Fruit fly (Drosophila melanogaster) whole organism, embryonic: ENCODE results near the gene Srp9.

Experiments used
- Ada2b ChIP-seq: fragments of 200-800 bp; sonication (Bioruptor generic); IDR thresholded peaks from 2 replicates; pipeline ENCODE4 v1.3.6; 2022; ENCODE audit warnings: missing biosample characterization, missing genetic modification characterization
- BEAF-32 ChIP-seq: fragments of 200-800 bp; sonication (Bioruptor generic); optimal IDR thresholded peaks from 3 replicates; lab custom pipeline; 2017; ENCODE audit warnings: missing biosample characterization, missing genetic modification characterization, mild to moderate bottlenecking, moderate library complexity, missing genetic modification reagents
- Blimp-1 ChIP-seq: fragments of 200-800 bp; sonication (Bioruptor generic); optimal IDR thresholded peaks from 3 replicates; lab custom pipeline; 2018; ENCODE audit warnings: missing biosample characterization, missing genetic modification characterization, mild to moderate bottlenecking, moderate library complexity, missing genetic modification reagents
- CG10267 ChIP-seq: fragments of 200-800 bp; sonication (Bioruptor generic); optimal IDR thresholded peaks from 2 replicates; lab custom pipeline; 2018; ENCODE audit warnings: missing biosample characterization, mild to moderate bottlenecking, missing genetic modification characterization, moderate library complexity
- CG10543 ChIP-seq: fragments of 200-800 bp; sonication (Bioruptor generic); optimal IDR thresholded peaks from 3 replicates; lab custom pipeline; 2017; ENCODE audit warnings: missing biosample characterization, mild to moderate bottlenecking, missing genetic modification characterization, moderate library complexity
- CG10979 ChIP-seq: fragments of 200-800 bp; sonication (Bioruptor generic); optimal IDR thresholded peaks from 2 replicates; lab custom pipeline; 2018; ENCODE audit warnings: missing biosample characterization, mild to moderate bottlenecking, missing genetic modification characterization, moderate library complexity
- CG11504 ChIP-seq: fragments of 200-800 bp; sonication (Bioruptor generic); optimal IDR thresholded peaks from 3 replicates; lab custom pipeline; 2019; ENCODE audit warnings: missing biosample characterization, mild to moderate bottlenecking, missing genetic modification characterization, moderate library complexity
- CG12391 ChIP-seq: fragments of 200-800 bp; sonication (Bioruptor generic); optimal IDR thresholded peaks from 3 replicates; lab custom pipeline; 2018; ENCODE audit warnings: missing biosample characterization, mild to moderate bottlenecking, missing genetic modification characterization, moderate library complexity
- CG12769 ChIP-seq: fragments of 200-800 bp; sonication (Bioruptor generic); optimal IDR thresholded peaks from 2 replicates; lab custom pipeline; 2019; ENCODE audit warnings: missing biosample characterization, mild to moderate bottlenecking, missing genetic modification characterization, moderate library complexity
- CG12942 ChIP-seq: fragments of 200-800 bp; sonication (Bioruptor generic); optimal IDR thresholded peaks from 3 replicates; lab custom pipeline; 2016; ENCODE audit warnings: missing biosample characterization, missing genetic modification characterization
- CG14710 ChIP-seq: fragments of 200-800 bp; sonication (Bioruptor generic); optimal IDR thresholded peaks from 3 replicates; lab custom pipeline; 2019; ENCODE audit warnings: missing biosample characterization, mild to moderate bottlenecking, missing genetic modification characterization, moderate library complexity
- CG15073 ChIP-seq: fragments of 200-800 bp; sonication (Bioruptor generic); optimal IDR thresholded peaks from 2 replicates; lab custom pipeline; 2016; ENCODE audit warnings: missing biosample characterization, missing genetic modification characterization
- CG15696 ChIP-seq: fragments of 200-800 bp; sonication (Bioruptor generic); optimal IDR thresholded peaks from 2 replicates; lab custom pipeline; 2019; ENCODE audit warnings: missing biosample characterization, mild to moderate bottlenecking, missing genetic modification characterization, moderate library complexity
- CG17361 ChIP-seq: fragments of 200-800 bp; sonication (Bioruptor generic); IDR thresholded peaks from 3 replicates; pipeline ENCODE4 v1.3.6; 2022; ENCODE audit warnings: missing biosample characterization, missing genetic modification characterization
- CG18262 ChIP-seq: fragments of 200-800 bp; optimal IDR thresholded peaks from 3 replicates; lab custom pipeline; 2019; ENCODE audit warnings: missing biosample characterization, mild to moderate bottlenecking, missing genetic modification characterization, moderate library complexity
- CG2678 ChIP-seq: fragments of 200-800 bp; sonication (Bioruptor generic); optimal IDR thresholded peaks from 3 replicates; lab custom pipeline; 2019; ENCODE audit warnings: missing biosample characterization, mild to moderate bottlenecking, missing genetic modification characterization, moderate library complexity
- CG2712 ChIP-seq: fragments of 200-800 bp; optimal IDR thresholded peaks from 3 replicates; lab custom pipeline; 2019; ENCODE audit warnings: missing biosample characterization, mild to moderate bottlenecking, missing genetic modification characterization, moderate library complexity
- CG31441 ChIP-seq: fragments of 200-800 bp; sonication (Bioruptor generic); IDR thresholded peaks from 2 replicates; pipeline ENCODE4 v1.3.6; 2022; ENCODE audit warnings: missing biosample characterization, missing genetic modification characterization
- CG33557 ChIP-seq: fragments of 200-800 bp; sonication (Bioruptor generic); optimal IDR thresholded peaks from 2 replicates; lab custom pipeline; 2019; ENCODE audit warnings: missing biosample characterization, mild to moderate bottlenecking, missing genetic modification characterization, moderate library complexity
- CG34224 ChIP-seq: fragments of 200-800 bp; sonication (Bioruptor generic); IDR thresholded peaks from 3 replicates; pipeline ENCODE4 v1.3.6; 2022; ENCODE audit warnings: missing biosample characterization, missing genetic modification characterization; ENCODE audit not compliant: partially characterized antibody
- CG8388 ChIP-seq: fragments of 200-800 bp; sonication (Bioruptor generic); optimal IDR thresholded peaks from 2 replicates; lab custom pipeline; 2019; ENCODE audit warnings: missing biosample characterization, mild to moderate bottlenecking, missing genetic modification characterization, moderate library complexity
- CG8924 ChIP-seq: fragments of 200-800 bp; optimal IDR thresholded peaks from 3 replicates; lab custom pipeline; 2019; ENCODE audit warnings: missing biosample characterization, mild to moderate bottlenecking, missing genetic modification characterization, moderate library complexity
- D ChIP-seq, 2 experiments: fragments of 200-800 bp in 1 of 2; fragments of >200 bp in 1 of 2; sonication (Bioruptor generic) in 1 of 2; optimal IDR thresholded peaks; 2 replicates in 1 of 2; 3 replicates in 1 of 2; lab custom pipeline; 2017; ENCODE audit warnings: mild to moderate bottlenecking in 1 of 2, missing biosample characterization in 1 of 2, missing genetic modification characterization in 1 of 2, missing genetic modification reagents in 1 of 2
- D19A ChIP-seq: fragments of 200-800 bp; optimal IDR thresholded peaks from 3 replicates; lab custom pipeline; 2019; ENCODE audit warnings: missing biosample characterization, mild to moderate bottlenecking, missing genetic modification characterization, moderate library complexity
- Pdp1 ChIP-seq, 2 experiments: fragments of 200-800 bp; sonication (Bioruptor generic); optimal IDR thresholded peaks; 3 replicates each; lab custom pipeline; 2016; ENCODE audit warnings: missing biosample characterization in 2 of 2, missing genetic modification characterization in 2 of 2, mild to moderate bottlenecking in 1 of 2, moderate library complexity in 1 of 2
- Stat92E ChIP-seq, 3 experiments: fragments of >200 bp in 2 of 3; fragments of 200-800 bp in 1 of 3; sonication (Bioruptor generic) in 1 of 3; optimal IDR thresholded peaks; 2 replicates each; lab custom pipeline; 2017 to 2019; ENCODE audit warnings: missing biosample characterization in 3 of 3, missing genetic modification characterization in 3 of 3, mild to moderate bottlenecking in 1 of 3, moderate library complexity in 1 of 3
- Xrp1 ChIP-seq: fragments of 200-800 bp; sonication (Bioruptor generic); IDR thresholded peaks from 2 replicates; pipeline ENCODE4 v1.3.6; 2022; ENCODE audit warnings: missing biosample characterization, missing genetic modification characterization
- bbx ChIP-seq: fragments of 200-800 bp; sonication (Bioruptor generic); IDR thresholded peaks from 2 replicates; pipeline ENCODE4 v1.3.6; 2022; ENCODE audit warnings: missing biosample characterization, missing genetic modification characterization; ENCODE audit not compliant: partially characterized antibody
- bsh ChIP-seq, 2 experiments: fragments of 200-800 bp; sonication (Bioruptor generic); optimal IDR thresholded peaks; 2 replicates each; lab custom pipeline; 2017 to 2018; ENCODE audit warnings: mild to moderate bottlenecking in 2 of 2, missing biosample characterization in 2 of 2, missing genetic modification characterization in 2 of 2, moderate library complexity in 1 of 2
- dmrt11E ChIP-seq: fragments of 200-800 bp; sonication (Bioruptor generic); optimal IDR thresholded peaks from 3 replicates; lab custom pipeline; 2018; ENCODE audit warnings: missing biosample characterization, mild to moderate bottlenecking, missing genetic modification characterization, moderate library complexity
- esg ChIP-seq: fragments of 200-800 bp; sonication (Bioruptor generic); conservative IDR thresholded peaks from 2 replicates; pipeline ENCODE4 v1.3.6; 2022; ENCODE audit warnings: missing biosample characterization, missing genetic modification characterization
- fd96Cb ChIP-seq: fragments of 200-800 bp; sonication (Bioruptor generic); optimal IDR thresholded peaks from 2 replicates; lab custom pipeline; 2018; ENCODE audit warnings: missing biosample characterization, mild to moderate bottlenecking, missing genetic modification characterization, moderate library complexity
- gem ChIP-seq: fragments of 200-800 bp; sonication (Bioruptor generic); optimal IDR thresholded peaks from 2 replicates; lab custom pipeline; 2019; ENCODE audit warnings: missing biosample characterization, mild to moderate bottlenecking, missing genetic modification characterization, moderate library complexity
- lola ChIP-seq, 3 experiments: fragments of >200 bp in 2 of 3; fragments of 200-800 bp in 1 of 3; sonication (Bioruptor generic) in 1 of 3; optimal IDR thresholded peaks; 2 replicates each; lab custom pipeline; 2017 to 2019; ENCODE audit warnings: missing biosample characterization in 3 of 3, missing genetic modification characterization in 3 of 3, mild to moderate bottlenecking in 1 of 3, moderate library complexity in 1 of 3
- nmo ChIP-seq: fragments of 200-800 bp; sonication (Bioruptor generic); optimal IDR thresholded peaks from 2 replicates; lab custom pipeline; 2018; ENCODE audit warnings: missing biosample characterization, mild to moderate bottlenecking, missing genetic modification characterization, moderate library complexity
- phol ChIP-seq: fragments of 200-800 bp; sonication (Bioruptor generic); optimal IDR thresholded peaks from 3 replicates; lab custom pipeline; 2018; ENCODE audit warnings: missing biosample characterization, mild to moderate bottlenecking, missing genetic modification characterization, moderate library complexity
- psq ChIP-seq: fragments of 200-800 bp; sonication (Bioruptor generic); optimal IDR thresholded peaks from 2 replicates; lab custom pipeline; 2017; ENCODE audit warnings: missing biosample characterization, missing genetic modification characterization
- row ChIP-seq: fragments of 200-800 bp; sonication (Bioruptor generic); IDR thresholded peaks from 3 replicates; pipeline ENCODE4 v1.3.6; 2022; ENCODE audit warnings: missing biosample characterization, missing genetic modification characterization
- vvl ChIP-seq: fragments of 200-800 bp; sonication (Bioruptor generic); IDR thresholded peaks from 2 replicates; pipeline ENCODE4 v1.3.6; 2022; ENCODE audit warnings: missing biosample characterization, missing genetic modification characterization
- zf30C ChIP-seq: fragments of 200-800 bp; sonication (Bioruptor generic); optimal IDR thresholded peaks from 3 replicates; lab custom pipeline; 2018; ENCODE audit warnings: missing biosample characterization, mild to moderate bottlenecking, missing genetic modification characterization

Srp9 gene

dm6 chr3L:7953728-7954127 lies 17.6 kb downstream of the Srp9 start:
- peak in 1 of 3 experiments; percentile 13 for TF ChIP-seq Stat92E (GFP tag; optimal IDR thresholded peaks at IDR 0.05; lab: Kevin White, UChicago)
- peak; percentile 50 for TF ChIP-seq gem
- peak; percentile 7 for TF ChIP-seq CG12391 (tag; lab: Kevin White, UChicago)
- no peak for TF ChIP-seq CG12942 (GFP tag; lab: Kevin White, UChicago)
- peak; percentile 67 for TF ChIP-seq CG18262
- peak; percentile 33; the same call in 1 of the 3 replicates for TF ChIP-seq row (GFP tag; lab: Robert Waterston, UW)
- peak; percentile 32 for TF ChIP-seq phol (tag; lab: Kevin White, UChicago)
- TF ChIP-seq CG17361 (GFP tag; lab: Robert Waterston, UW): peak; percentile 28; the same call in 1 of the 3 replicates
- no peak for TF ChIP-seq Pdp1 (GFP tag; optimal IDR thresholded peaks at IDR 0.05; lab: Kevin White, UChicago)
- peak; percentile 35 for TF ChIP-seq CG15696 (tag; lab: Kevin White, UChicago)
- peak; percentile 59 for TF ChIP-seq dmrt11E (tag; lab: Kevin White, UChicago)
- TF ChIP-seq CG2678 (tag; lab: Kevin White, UChicago): peak; percentile 10
- TF ChIP-seq CG8388 (GFP tag; lab: Kevin White, UChicago): peak; percentile 23
- peak; percentile 20; the same call in 1 of the 2 replicates for TF ChIP-seq Xrp1
- TF ChIP-seq nmo: peak; percentile 49
- 0 out of 2 replicates have a peak, but pooled peaks have one; percentile 28 for TF ChIP-seq vvl (GFP tag; lab: Robert Waterston, UW)
- TF ChIP-seq bbx (GFP tag; lab: Robert Waterston, UW): no peak
- no peak for TF ChIP-seq BEAF-32 (GFP tag; lab: Kevin White, UChicago)
- peak; percentile 3 for TF ChIP-seq fd96Cb (tag; lab: Kevin White, UChicago)
- peak; percentile 20 for TF ChIP-seq CG11504
- no peak for TF ChIP-seq CG10543 (GFP tag; lab: Kevin White, UChicago)
- peak; percentile 52 for TF ChIP-seq CG10979 (tag; lab: Kevin White, UChicago)
- TF ChIP-seq D19A (tag; lab: Kevin White, UChicago): peak; percentile 4
- TF ChIP-seq zf30C (GFP tag; lab: Kevin White, UChicago): peak; percentile 62
- TF ChIP-seq CG10267: peak; percentile 37
- peak; percentile 71 for TF ChIP-seq CG2712
- TF ChIP-seq Ada2b (GFP tag; lab: Robert Waterston, UW): no peak
- peak; percentile 29; the same call in 1 of the 2 replicates for TF ChIP-seq CG31441 (GFP tag; lab: Robert Waterston, UW)
- TF ChIP-seq CG34224 (GFP tag; lab: Robert Waterston, UW): no peak
- peak; percentile 42 for TF ChIP-seq CG14710
- no peak for TF ChIP-seq D (optimal IDR thresholded peaks at IDR 0.05; lab: Kevin White, UChicago)
- peak; percentile 37 for TF ChIP-seq D (GFP tag; optimal IDR thresholded peaks at IDR 0.05; lab: Kevin White, UChicago)
- no peak for TF ChIP-seq CG12769
- TF ChIP-seq lola (GFP tag; optimal IDR thresholded peaks at IDR 0.05; lab: Kevin White, UChicago): peak in 1 of 3 experiments; percentile 47
- TF ChIP-seq psq: no peak
- TF ChIP-seq CG8924 (tag; lab: Kevin White, UChicago): peak; percentile 8
- peak in 1 of 2 experiments; percentile 17 for TF ChIP-seq bsh (GFP tag; optimal IDR thresholded peaks at IDR 0.05; lab: Kevin White, UChicago)
- TF ChIP-seq CG33557 (GFP tag; lab: Kevin White, UChicago): peak; percentile 24
- peak; percentile 5 for TF ChIP-seq Blimp-1 (GFP tag; lab: Kevin White, UChicago)
- TF ChIP-seq esg (GFP tag; lab: Robert Waterston, UW): no peak
- no peak for TF ChIP-seq CG15073 (GFP tag; lab: Kevin White, UChicago)
